Fruit fly (Drosophila melanogaster) whole organism, prepupa: ENCODE results near the gene CG11367.

Source experiments
- eg ChIP-seq: fragments of 200-800 bp; sonication (Bioruptor generic); IDR thresholded peaks from 3 replicates; pipeline ENCODE4 v1.3.6; 2022; ENCODE audit warnings: missing biosample characterization, missing genetic modification characterization
- topi ChIP-seq: fragments of 200-800 bp; sonication (Bioruptor generic); optimal IDR thresholded peaks from 3 replicates; lab custom pipeline; 2016; ENCODE audit warnings: missing biosample characterization, missing genetic modification characterization

dm6 chr3L:22699133-22699532 lies 28.8 kb upstream of the CG11367 start, which contains the start of gene CG45116:
- no peak for TF ChIP-seq topi (GFP tag; lab: Kevin White, UChicago)
- no peak for TF ChIP-seq eg (GFP tag; lab: Robert Waterston, UW)
